Worm (Caenorhabditis elegans): ENCODE results near the gene F57H12.6.

Gene F57H12.6

DNA sequence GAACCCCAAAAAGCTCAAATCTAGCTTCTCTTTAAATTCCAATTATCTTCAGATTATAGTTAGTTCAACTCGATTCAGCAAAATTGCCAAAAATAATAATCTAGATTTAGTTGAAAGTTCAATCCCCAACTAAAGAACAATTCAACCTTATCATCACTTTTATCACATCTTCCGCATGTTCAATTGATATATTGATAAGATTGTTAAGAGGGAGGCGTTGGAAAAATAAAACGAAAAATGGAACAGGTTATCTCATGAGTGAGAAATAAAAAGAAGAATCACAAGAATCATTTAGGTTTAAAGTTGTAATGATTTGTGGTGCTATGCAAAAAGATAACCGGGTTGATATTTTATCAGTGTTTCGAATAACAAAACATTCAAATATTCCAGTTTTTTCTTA, 9.6 kb upstream of the F57H12.6 start:
- TF ChIP-seq tab-1 (GFP tag; IDR thresholded peaks at IDR 0.05): no peak
- TF ChIP-seq ref-1 (GFP tag; conservative IDR thresholded peaks at IDR 0.05): no peak
- no peak for TF ChIP-seq flt-1 (GFP tag; IDR thresholded peaks at IDR 0.05)
- TF ChIP-seq ztf-29 (GFP tag; IDR thresholded peaks at IDR 0.05): no peak
- TF ChIP-seq cog-1 (tag; optimal IDR thresholded peaks at IDR 0.05): no peak
- TF ChIP-seq T22C8.4 (GFP tag; IDR thresholded peaks at IDR 0.05): no peak
- no peak for TF ChIP-seq klf-2 (GFP tag; conservative IDR thresholded peaks at IDR 0.05)
- TF ChIP-seq ztf-23 (GFP tag; IDR thresholded peaks at IDR 0.05): no peak
- TF ChIP-seq med-1 (GFP tag; optimal IDR thresholded peaks at IDR 0.05; ENCODE audit: insufficient read depth): no peak

- 0 out of 2 replicates have a peak, but pooled peaks have one; percentile 11 for TF ChIP-seq flt-1 (GFP tag; IDR thresholded peaks at IDR 0.05)
- no peak for TF ChIP-seq ztf-29 (GFP tag; IDR thresholded peaks at IDR 0.05)
Measured at ce11 chrIV:7983728-7984346, 7.7 kb upstream of the F57H12.6 start.

DNA sequence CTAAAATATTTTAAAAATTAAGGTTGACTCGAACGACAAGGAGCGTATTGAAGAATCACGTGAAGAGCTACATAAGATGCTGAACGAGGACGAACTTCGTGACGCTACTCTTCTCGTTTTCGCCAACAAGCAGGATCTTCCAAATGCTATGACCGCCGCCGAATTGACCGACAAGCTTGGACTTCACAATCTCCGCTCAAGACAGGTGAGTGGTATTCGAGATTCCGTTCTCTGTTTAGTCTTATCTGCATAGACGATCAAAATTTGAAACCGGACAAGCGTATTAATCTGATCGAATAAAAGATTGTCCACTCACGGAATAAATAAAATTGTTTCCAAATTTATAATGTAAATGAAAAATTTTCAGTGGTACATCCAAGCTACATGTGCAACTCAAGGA, 6.9 kb upstream of the F57H12.6 start:
- TF ChIP-seq ref-1 (GFP tag; conservative IDR thresholded peaks at IDR 0.05): no peak
- TF ChIP-seq flt-1 (GFP tag; IDR thresholded peaks at IDR 0.05): no peak
- TF ChIP-seq klf-2 (GFP tag; conservative IDR thresholded peaks at IDR 0.05): no peak
- no peak for TF ChIP-seq ztf-29 (GFP tag; IDR thresholded peaks at IDR 0.05)
- no peak for TF ChIP-seq ztf-23 (GFP tag; IDR thresholded peaks at IDR 0.05)
- no peak for TF ChIP-seq med-1 (GFP tag; optimal IDR thresholded peaks at IDR 0.05; ENCODE audit: insufficient read depth)
- TF ChIP-seq cog-1 (tag; optimal IDR thresholded peaks at IDR 0.05): no peak
- TF ChIP-seq tab-1 (GFP tag; IDR thresholded peaks at IDR 0.05): no peak
- TF ChIP-seq T22C8.4 (GFP tag; IDR thresholded peaks at IDR 0.05): no peak

DNA sequence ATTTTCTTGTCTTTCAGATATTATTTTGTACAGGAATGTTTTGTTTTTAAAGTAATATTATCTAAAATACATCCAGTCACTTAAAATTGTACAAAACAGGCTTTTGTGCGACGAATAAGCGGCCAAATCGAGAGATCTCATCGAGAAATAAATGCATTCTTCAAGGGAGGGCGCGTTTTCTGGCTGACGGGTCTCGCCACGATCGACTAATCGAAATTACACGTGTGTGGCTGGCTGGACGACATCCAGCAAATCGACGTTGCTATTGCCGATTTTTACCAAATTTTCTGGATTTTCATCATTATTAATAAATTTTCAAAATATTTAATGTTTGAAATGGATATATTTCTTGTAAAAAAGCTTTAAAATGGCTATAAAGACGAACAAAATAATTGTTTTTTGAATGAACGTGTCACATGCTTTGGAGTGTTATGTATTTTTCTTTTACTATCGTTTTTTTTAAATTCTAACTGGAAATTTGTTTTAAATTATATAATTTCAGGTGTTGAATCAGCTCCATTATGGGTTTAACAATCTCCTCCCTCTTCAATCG, 6.0 kb upstream of the F57H12.6 start, which contains the start of gene arf-5:
Gene arf-5, plus strand, starts transcription at position 503 of the 553 bp plus-strand sequence.
- TF ChIP-seq cog-1 (tag; optimal IDR thresholded peaks at IDR 0.05) (peak; percentile 20), tab-1 (GFP tag; IDR thresholded peaks at IDR 0.05) (no peak)

- TF ChIP-seq ztf-23 (GFP tag; IDR thresholded peaks at IDR 0.05) (no peak), flt-1 (GFP tag; IDR thresholded peaks at IDR 0.05) (no peak), med-1 (GFP tag; optimal IDR thresholded peaks at IDR 0.05; ENCODE audit: insufficient read depth) (no peak), tab-1 (GFP tag; IDR thresholded peaks at IDR 0.05) (no peak), cog-1 (tag; optimal IDR thresholded peaks at IDR 0.05) (no peak), ref-1 (GFP tag; conservative IDR thresholded peaks at IDR 0.05) (no peak), klf-2 (GFP tag; conservative IDR thresholded peaks at IDR 0.05) (no peak), T22C8.4 (GFP tag; IDR thresholded peaks at IDR 0.05) (no peak), ztf-29 (GFP tag; IDR thresholded peaks at IDR 0.05) (no peak)
Measured at ce11 chrIV:7979588-7979987, 3.5 kb upstream of the F57H12.6 start, which contains the start of gene unc-24. TSS of gene unc-24 (plus strand) at chrIV:7979870.

- TF ChIP-seq ztf-29 (GFP tag; IDR thresholded peaks at IDR 0.05): no peak
Measured at ce11 chrIV:7977452-7977940, 1.4 kb upstream of the F57H12.6 start, which contains the start of gene ora-1. TSS of gene ora-1 (plus strand) at chrIV:7977890.

DNA sequence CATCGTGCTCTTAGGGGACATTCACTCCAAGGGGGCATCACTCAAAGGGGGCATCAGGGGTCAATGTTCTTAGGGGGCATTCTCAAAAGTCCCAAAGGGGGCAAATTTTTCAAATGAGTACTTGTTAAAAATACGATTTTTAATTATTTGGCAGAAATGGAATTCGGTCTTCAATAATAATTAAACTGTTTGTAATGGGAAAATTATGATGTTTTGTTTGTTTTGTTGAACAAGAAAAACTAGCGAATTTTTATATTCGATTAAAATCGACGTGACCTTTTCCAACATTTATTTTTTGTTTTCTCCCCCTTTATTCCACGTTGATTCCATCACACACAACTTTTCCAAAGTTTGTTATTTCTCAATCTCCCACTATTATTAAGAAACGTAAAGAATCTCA, 9.1 kb downstream of the F57H12.6 start, which contains the start of gene F57H12.5:
Gene F57H12.5, plus strand, starts transcription at position 301 of the 400 bp plus-strand sequence.
- TF ChIP-seq T22C8.4 (GFP tag; IDR thresholded peaks at IDR 0.05) (no peak), klf-2 (GFP tag; conservative IDR thresholded peaks at IDR 0.05) (no peak), ztf-23 (GFP tag; IDR thresholded peaks at IDR 0.05) (no peak), ref-1 (GFP tag; conservative IDR thresholded peaks at IDR 0.05) (no peak), med-1 (GFP tag; optimal IDR thresholded peaks at IDR 0.05; ENCODE audit: insufficient read depth) (no peak), flt-1 (GFP tag; IDR thresholded peaks at IDR 0.05) (no peak)

DNA sequence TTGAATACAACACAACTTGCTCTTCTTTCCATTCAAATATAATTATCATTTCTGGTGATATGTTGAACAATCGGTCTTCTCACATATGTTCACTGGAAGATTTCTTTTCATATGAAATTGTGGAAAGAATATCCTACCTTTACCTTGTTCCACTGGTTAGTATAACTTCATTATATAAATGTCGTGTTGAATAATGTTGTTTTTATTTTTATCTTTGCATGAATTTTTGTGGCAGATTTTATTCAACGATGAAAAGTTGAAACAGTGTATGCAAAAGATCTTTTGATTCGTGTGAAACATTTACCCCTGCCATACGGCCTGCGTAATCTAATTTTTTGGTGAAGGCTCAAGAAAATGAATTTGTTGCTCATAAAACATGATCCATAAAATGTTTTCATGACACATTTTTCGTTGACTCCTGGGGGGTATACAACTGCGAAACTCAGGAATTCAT, 14.2 kb downstream of the F57H12.6 start:
- no peak for TF ChIP-seq T22C8.4 (GFP tag; IDR thresholded peaks at IDR 0.05)
- no peak for TF ChIP-seq klf-2 (GFP tag; conservative IDR thresholded peaks at IDR 0.05)
- TF ChIP-seq tab-1 (GFP tag; IDR thresholded peaks at IDR 0.05): no peak
- TF ChIP-seq ztf-23 (GFP tag; IDR thresholded peaks at IDR 0.05): no peak
- TF ChIP-seq med-1 (GFP tag; optimal IDR thresholded peaks at IDR 0.05; ENCODE audit: insufficient read depth): no peak
- TF ChIP-seq flt-1 (GFP tag; IDR thresholded peaks at IDR 0.05): no peak
- TF ChIP-seq ztf-29 (GFP tag; IDR thresholded peaks at IDR 0.05): no peak
- TF ChIP-seq cog-1 (tag; optimal IDR thresholded peaks at IDR 0.05): no peak
- no peak for TF ChIP-seq ref-1 (GFP tag; conservative IDR thresholded peaks at IDR 0.05)

DNA sequence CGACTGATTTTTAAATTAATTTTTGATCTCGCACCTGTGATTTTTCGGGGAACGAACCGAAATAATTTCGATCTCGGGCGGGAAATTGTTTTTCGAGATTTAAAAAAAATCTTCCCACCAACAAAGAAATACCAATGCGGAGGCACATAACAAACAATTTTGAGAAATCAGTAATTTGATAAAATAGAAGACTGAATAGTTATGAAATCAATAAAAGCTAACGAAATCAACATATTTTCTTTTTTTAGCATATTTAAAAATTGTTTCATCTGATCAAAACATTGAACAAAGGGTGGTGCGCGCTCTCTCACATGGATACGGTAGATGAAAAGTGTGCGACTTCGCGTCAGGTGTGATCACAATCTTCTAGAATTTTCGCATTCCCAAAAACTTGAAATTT, 18.0 kb downstream of the F57H12.6 start:
- TF ChIP-seq flt-1 (GFP tag; IDR thresholded peaks at IDR 0.05): no peak
- no peak for TF ChIP-seq tab-1 (GFP tag; IDR thresholded peaks at IDR 0.05)
- TF ChIP-seq cog-1 (tag; optimal IDR thresholded peaks at IDR 0.05): no peak
- no peak for TF ChIP-seq ztf-29 (GFP tag; IDR thresholded peaks at IDR 0.05)
- no peak for TF ChIP-seq T22C8.4 (GFP tag; IDR thresholded peaks at IDR 0.05)
- TF ChIP-seq klf-2 (GFP tag; conservative IDR thresholded peaks at IDR 0.05): no peak
- no peak for TF ChIP-seq med-1 (GFP tag; optimal IDR thresholded peaks at IDR 0.05; ENCODE audit: insufficient read depth)
- no peak for TF ChIP-seq ztf-23 (GFP tag; IDR thresholded peaks at IDR 0.05)

ce11 chrIV:7957504-7957903, 18.6 kb downstream of the F57H12.6 start, which contains the start of gene frpr-10:
TSS of gene frpr-10 (plus strand) at chrIV:7957804.
- TF ChIP-seq med-1 (GFP tag; optimal IDR thresholded peaks at IDR 0.05; ENCODE audit: insufficient read depth) (no peak), tab-1 (GFP tag; IDR thresholded peaks at IDR 0.05) (no peak), T22C8.4 (GFP tag; IDR thresholded peaks at IDR 0.05) (no peak), ztf-29 (GFP tag; IDR thresholded peaks at IDR 0.05) (no peak), flt-1 (GFP tag; IDR thresholded peaks at IDR 0.05) (no peak), cog-1 (tag; optimal IDR thresholded peaks at IDR 0.05) (no peak)
